Worm (Caenorhabditis elegans) whole organism, L1 larva: ENCODE results near the gene grwd-1.

Experiments used
- C16A3.4 ChIP-seq: fragments of 150-350 bp; optimal IDR thresholded peaks from 2 replicates; lab custom pipeline; 2014; ENCODE audit warnings: missing biosample characterization, missing genetic modification characterization
- C34B4.2 ChIP-seq: sonication (generic microtip); optimal IDR thresholded peaks from 2 replicates; lab custom pipeline; 2017; ENCODE audit warnings: mild to moderate bottlenecking, missing genetic modification characterization, missing compliant biosample characterization
- F16B12.6 ChIP-seq: fragments of 150-350 bp; optimal IDR thresholded peaks from 2 replicates; lab custom pipeline; 2014; ENCODE audit warnings: missing biosample characterization, missing genetic modification characterization
- Y116A8C.19 ChIP-seq: sonication (generic microtip); optimal IDR thresholded peaks from 2 replicates; lab custom pipeline; 2016; ENCODE audit warnings: missing compliant biosample characterization, missing genetic modification characterization, borderline replicate concordance
- alr-1 ChIP-seq: fragments of 200-800 bp; sonication (Bioruptor generic); optimal IDR thresholded peaks from 2 replicates; lab custom pipeline; 2018; ENCODE audit warnings: borderline replicate concordance, mild to moderate bottlenecking, missing genetic modification characterization, missing compliant biosample characterization
- aly-2 ChIP-seq: fragments of 150-350 bp; optimal IDR thresholded peaks from 2 replicates; lab custom pipeline; 2014; ENCODE audit warnings: missing biosample characterization, missing genetic modification characterization
- blmp-1 ChIP-seq: fragments of 150-350 bp; optimal IDR thresholded peaks from 2 replicates; lab custom pipeline; 2014; ENCODE audit warnings: missing biosample characterization, missing genetic modification characterization
- ceh-8 ChIP-seq: fragments of 200-800 bp; sonication (Bioruptor generic); optimal IDR thresholded peaks from 2 replicates; lab custom pipeline; 2018; ENCODE audit warnings: mild to moderate bottlenecking, missing genetic modification characterization, moderate library complexity, missing compliant biosample characterization
- ceh-88 ChIP-seq: fragments of 200-800 bp; sonication (Bioruptor generic); IDR thresholded peaks from 2 replicates; pipeline ENCODE4 v1.3.6; 2022; ENCODE audit warnings: missing genetic modification characterization, missing compliant biosample characterization
- ceh-90 ChIP-seq: sonication (generic microtip); optimal IDR thresholded peaks from 2 replicates; lab custom pipeline; 2016; ENCODE audit warnings: missing genetic modification characterization, missing compliant biosample characterization
- ces-1 ChIP-seq: fragments of 150-350 bp; optimal IDR thresholded peaks from 2 replicates; lab custom pipeline; 2014; ENCODE audit warnings: missing biosample characterization, missing genetic modification reagents, missing genetic modification characterization
- dpl-1 ChIP-seq, 3 experiments: fragments of 150-350 bp in 2 of 3; sonication (generic microtip) in 1 of 3; optimal IDR thresholded peaks; 2 replicates each; lab custom pipeline; 2014 to 2017; ENCODE audit warnings: missing biosample characterization in 3 of 3, missing genetic modification characterization in 3 of 3, missing genetic modification reagents in 3 of 3
- dsc-1 ChIP-seq: sonication (generic microtip); optimal IDR thresholded peaks from 2 replicates; lab custom pipeline; 2016; ENCODE audit warnings: mild to moderate bottlenecking, missing genetic modification characterization, missing compliant biosample characterization
- efl-1 ChIP-seq, 4 experiments: fragments of 150-350 bp; optimal IDR thresholded peaks in 3 of 4; peaks in 1 of 4; 1 replicate in 1 of 4; 2 replicates in 3 of 4; lab custom pipeline; 2014; ENCODE audit warnings: missing biosample characterization in 2 of 4, missing genetic modification characterization in 2 of 4, missing genetic modification reagents in 2 of 4
- efl-3 ChIP-seq: fragments of 200-800 bp; sonication (Bioruptor generic); optimal IDR thresholded peaks from 2 replicates; lab custom pipeline; 2018; ENCODE audit warnings: mild to moderate bottlenecking, missing genetic modification characterization, missing compliant biosample characterization
- egl-13 ChIP-seq: sonication (generic microtip); optimal IDR thresholded peaks from 2 replicates; lab custom pipeline; 2016; ENCODE audit warnings: missing genotype, missing genetic modification reagents, missing genetic modification characterization, missing compliant biosample characterization
- egl-27 ChIP-seq, 2 experiments: fragments of 150-350 bp in 1 of 2; sonication (generic microtip); optimal IDR thresholded peaks; 3 replicates each; lab custom pipeline; 2017 to 2018; ENCODE audit warnings: missing biosample characterization in 2 of 2, missing genetic modification characterization in 2 of 2, missing genetic modification reagents in 2 of 2
- elt-3 ChIP-seq, 6 experiments: fragments of 150-350 bp in 1 of 6; sonication (generic microtip); optimal IDR thresholded peaks; 2 replicates each; lab custom pipeline; 2017 to 2018; ENCODE audit warnings: missing biosample characterization in 6 of 6, missing genetic modification characterization in 6 of 6, inconsistent platforms in 1 of 6
- ets-5 ChIP-seq: fragments of 200-800 bp; sonication (Bioruptor generic); IDR thresholded peaks from 2 replicates; pipeline ENCODE4 v1.3.6; 2022; ENCODE audit warnings: missing genetic modification characterization, missing compliant biosample characterization
- fkh-10 ChIP-seq: sonication (generic microtip); optimal IDR thresholded peaks from 2 replicates; lab custom pipeline; 2017; ENCODE audit warnings: missing biosample characterization, missing genetic modification reagents, missing genetic modification characterization
- fkh-8 ChIP-seq: sonication (generic microtip); optimal IDR thresholded peaks from 2 replicates; lab custom pipeline; 2016; ENCODE audit warnings: mild to moderate bottlenecking, missing genetic modification characterization, missing compliant biosample characterization
- fos-1 ChIP-seq: fragments of 150-350 bp; optimal IDR thresholded peaks from 2 replicates; lab custom pipeline; 2014; ENCODE audit warnings: missing biosample characterization, missing genetic modification characterization
- hpl-2 ChIP-seq: fragments of 150-350 bp; optimal IDR thresholded peaks from 2 replicates; lab custom pipeline; 2014; ENCODE audit warnings: missing biosample characterization, missing genetic modification reagents, missing genetic modification characterization
- jun-1 ChIP-seq: fragments of 150-350 bp; optimal IDR thresholded peaks from 2 replicates; lab custom pipeline; 2014; ENCODE audit warnings: missing biosample characterization, missing genetic modification reagents, missing genetic modification characterization
- lin-35 ChIP-seq, 2 experiments: fragments of 150-350 bp; optimal IDR thresholded peaks; 2 replicates each; lab custom pipeline; 2014; ENCODE audit warnings: missing biosample characterization in 2 of 2, missing genetic modification characterization in 2 of 2, missing genetic modification reagents in 2 of 2
- lin-39 ChIP-seq: fragments of 150-350 bp; optimal IDR thresholded peaks from 2 replicates; lab custom pipeline; 2014; ENCODE audit warnings: missing biosample characterization, missing genetic modification reagents, missing genetic modification characterization
- lsy-2 ChIP-seq, 2 experiments: fragments of 150-350 bp; optimal IDR thresholded peaks; 2 replicates each; lab custom pipeline; 2014; ENCODE audit warnings: missing biosample characterization in 2 of 2, missing genetic modification characterization in 2 of 2
- nhr-12 ChIP-seq: sonication (generic microtip); optimal IDR thresholded peaks from 2 replicates; lab custom pipeline; 2017; ENCODE audit warnings: missing biosample characterization, missing genetic modification characterization
- nhr-19 ChIP-seq: fragments of 200-800 bp; sonication (Bioruptor generic); conservative IDR thresholded peaks from 2 replicates; pipeline ENCODE4 v1.3.6; 2022; ENCODE audit warnings: missing genetic modification characterization, missing compliant biosample characterization
- nhr-20 ChIP-seq: sonication (generic microtip); optimal IDR thresholded peaks from 2 replicates; lab custom pipeline; 2016; ENCODE audit warnings: mild to moderate bottlenecking, missing genetic modification characterization, missing compliant biosample characterization
- nhr-47 ChIP-seq: sonication (generic microtip); optimal IDR thresholded peaks from 2 replicates; lab custom pipeline; 2016; ENCODE audit warnings: mild to moderate bottlenecking, missing genetic modification characterization, moderate library complexity, missing compliant biosample characterization
- nhr-71 ChIP-seq: sonication (generic microtip); optimal IDR thresholded peaks from 2 replicates; lab custom pipeline; 2016; ENCODE audit warnings: mild to moderate bottlenecking, missing genetic modification characterization, moderate library complexity, missing compliant biosample characterization
- nhr-76 ChIP-seq: sonication (generic microtip); optimal IDR thresholded peaks from 2 replicates; lab custom pipeline; 2017; ENCODE audit warnings: missing biosample characterization, missing genetic modification characterization
- nhr-77 ChIP-seq: fragments of 150-350 bp; optimal IDR thresholded peaks from 2 replicates; lab custom pipeline; 2014; ENCODE audit warnings: missing biosample characterization, missing genetic modification characterization
- nhr-84 ChIP-seq: sonication (generic microtip); optimal IDR thresholded peaks from 2 replicates; lab custom pipeline; 2017; ENCODE audit warnings: missing biosample characterization, missing genetic modification characterization
- nhr-85 ChIP-seq: sonication (generic microtip); peaks from one replicate; lab custom pipeline; 2016; ENCODE audit warnings: missing genetic modification characterization, inconsistent platforms, missing compliant biosample characterization
- pax-3 ChIP-seq: fragments of 200-800 bp; sonication (Bioruptor generic); optimal IDR thresholded peaks from 2 replicates; lab custom pipeline; 2018; ENCODE audit warnings: mild to moderate bottlenecking, missing genetic modification characterization, moderate library complexity, missing compliant biosample characterization
- snpc-4 ChIP-seq: fragments of 150-350 bp; optimal IDR thresholded peaks from 2 replicates; lab custom pipeline; 2014; ENCODE audit warnings: missing biosample characterization, missing genetic modification characterization
- snu-23 ChIP-seq: sonication (generic microtip); optimal IDR thresholded peaks from 2 replicates; lab custom pipeline; 2016; ENCODE audit warnings: missing genetic modification characterization, missing compliant biosample characterization
- sptf-1 ChIP-seq: fragments of 150-350 bp; optimal IDR thresholded peaks from 2 replicates; lab custom pipeline; 2014; ENCODE audit warnings: missing biosample characterization, missing genetic modification characterization
- swsn-7 ChIP-seq: sonication (generic microtip); optimal IDR thresholded peaks from 2 replicates; lab custom pipeline; 2016; ENCODE audit warnings: missing genetic modification characterization, missing compliant biosample characterization
- tlp-1 ChIP-seq: fragments of 150-350 bp; optimal IDR thresholded peaks from 2 replicates; lab custom pipeline; 2014; ENCODE audit warnings: missing biosample characterization, missing genetic modification characterization
- unc-30 ChIP-seq: sonication (generic microtip); optimal IDR thresholded peaks from 2 replicates; lab custom pipeline; 2017; ENCODE audit warnings: missing biosample characterization, missing genetic modification characterization
- unc-86 ChIP-seq: sonication (generic microtip); optimal IDR thresholded peaks from 2 replicates; lab custom pipeline; 2016; ENCODE audit warnings: missing genetic modification characterization, missing compliant biosample characterization
- unc-98 ChIP-seq: fragments of 200-800 bp; sonication (Bioruptor generic); IDR thresholded peaks from 2 replicates; pipeline ENCODE4 v1.3.6; 2022; ENCODE audit warnings: missing genetic modification characterization, missing compliant biosample characterization
- vab-15 ChIP-seq: sonication (generic microtip); optimal IDR thresholded peaks from 2 replicates; lab custom pipeline; 2017; ENCODE audit warnings: missing genotype, mild to moderate bottlenecking, missing genetic modification characterization, missing compliant biosample characterization
- zag-1 ChIP-seq: fragments of 150-350 bp; optimal IDR thresholded peaks from 2 replicates; lab custom pipeline; 2014; ENCODE audit warnings: missing biosample characterization, missing genetic modification characterization
- zip-4 ChIP-seq: fragments of 200-800 bp; sonication (Bioruptor generic); optimal IDR thresholded peaks from 2 replicates; lab custom pipeline; 2018; ENCODE audit warnings: mild to moderate bottlenecking, missing genetic modification characterization, moderate library complexity, missing compliant biosample characterization
- ztf-11 ChIP-seq, 2 experiments: sonication (generic microtip); optimal IDR thresholded peaks; 2 replicates each; lab custom pipeline; 2016 to 2017; ENCODE audit warnings: missing genetic modification characterization in 2 of 2, missing biosample characterization in 1 of 2, missing compliant biosample characterization in 1 of 2
- ztf-4 ChIP-seq: fragments of 150-350 bp; optimal IDR thresholded peaks from 2 replicates; lab custom pipeline; 2014; ENCODE audit warnings: missing biosample characterization, missing genetic modification characterization

The grwd-1 gene

ce11 chrIII:5190671-5191174, 37.5 kb downstream of the grwd-1 start, which contains the start of gene hira-1 (continued):
- TF ChIP-seq nhr-84 (no peak), vab-15 (tag; lab: Kevin White, UChicago) (peak; percentile 12), fos-1 (tag; lab: Kevin White, UChicago) (no peak), Y116A8C.19 (tag; lab: Kevin White, UChicago) (no peak), nhr-71 (tag; lab: Kevin White, UChicago) (no peak), jun-1 (tag; lab: Kevin White, UChicago) (no peak), lsy-2 (tag; optimal IDR thresholded peaks at IDR 0.05; lab: Kevin White, UChicago) (peak; percentile 31 to 71), ets-5 (GFP tag; lab: Robert Waterston, UW) (no peak), efl-3 (GFP tag; lab: Kevin White, UChicago) (no peak), ztf-11 (tag; optimal IDR thresholded peaks at IDR 0.05; lab: Kevin White, UChicago) (no peak), snpc-4 (tag; lab: Kevin White, UChicago) (no peak), egl-27 (tag; optimal IDR thresholded peaks at IDR 0.05; lab: Kevin White, UChicago) (no peak), unc-30 (tag; lab: Kevin White, UChicago) (no peak), fkh-10 (no peak), fkh-8 (no peak), nhr-77 (no peak), nhr-20 (tag; lab: Kevin White, UChicago) (no peak), alr-1 (no peak), elt-3 (tag; optimal IDR thresholded peaks at IDR 0.05; lab: Kevin White, UChicago) (no peak), sptf-1 (tag; lab: Kevin White, UChicago) (no peak), snu-23 (peak; percentile 16), pax-3 (tag; lab: Kevin White, UChicago) (no peak), ceh-8 (no peak), nhr-85 (no peak), tlp-1 (tag; lab: Kevin White, UChicago) (no peak), nhr-76 (no peak), ceh-90 (tag; lab: Kevin White, UChicago) (no peak), nhr-19 (GFP tag; lab: Robert Waterston, UW) (no peak), zag-1 (tag; lab: Kevin White, UChicago) (no peak), C16A3.4 (tag; lab: Kevin White, UChicago) (peak; percentile 49)

ce11 chrIII:5193266-5193665, 40.0 kb downstream of the grwd-1 start:
- TF ChIP-seq snu-23 = no peak
- peak; percentile 26 to 46 (median 27) for TF ChIP-seq dpl-1 (GFP tag; optimal IDR thresholded peaks at IDR 0.05; lab: Kevin White, UChicago)
- no peak for TF ChIP-seq nhr-12
- TF ChIP-seq nhr-19 (GFP tag; lab: Robert Waterston, UW) = no peak
- no peak for TF ChIP-seq zip-4 (GFP tag; lab: Kevin White, UChicago)
- TF ChIP-seq lin-39 (tag; lab: Kevin White, UChicago) = no peak
- TF ChIP-seq nhr-76 = no peak
- peak in 1 of 2 experiments; percentile 53 for TF ChIP-seq lin-35 (GFP tag; optimal IDR thresholded peaks at IDR 0.05; lab: Kevin White, UChicago)
- TF ChIP-seq nhr-20 (tag; lab: Kevin White, UChicago) = no peak
- no peak for TF ChIP-seq hpl-2 (GFP tag; lab: Kevin White, UChicago)
- TF ChIP-seq unc-98 = no peak
- TF ChIP-seq alr-1 = no peak
- TF ChIP-seq unc-86 = no peak
- no peak for TF ChIP-seq F16B12.6 (tag; lab: Kevin White, UChicago)
- TF ChIP-seq elt-3 (tag; optimal IDR thresholded peaks at IDR 0.05; lab: Kevin White, UChicago) = no peak
- no peak for TF ChIP-seq ceh-88
- no peak for TF ChIP-seq nhr-47
- TF ChIP-seq efl-1 (optimal IDR thresholded peaks at IDR 0.05; lab: Kevin White, UChicago) = peak; percentile 12 to 16
- peak in 1 of 2 experiments; percentile 7 for TF ChIP-seq efl-1 (GFP tag; optimal IDR thresholded peaks at IDR 0.05 in 1 of 2; lab: Kevin White, UChicago)
- TF ChIP-seq aly-2 (tag; lab: Kevin White, UChicago) = no peak
- TF ChIP-seq ces-1 = no peak
- TF ChIP-seq dsc-1 = no peak
- no peak for TF ChIP-seq swsn-7 (tag; lab: Kevin White, UChicago)
- TF ChIP-seq C34B4.2 (tag; lab: Kevin White, UChicago) = no peak
- TF ChIP-seq egl-13 (tag; lab: Kevin White, UChicago) = no peak
- peak in 1 of 2 experiments; percentile 54 for TF ChIP-seq lsy-2 (tag; optimal IDR thresholded peaks at IDR 0.05; lab: Kevin White, UChicago)
- TF ChIP-seq ztf-4 (tag; lab: Kevin White, UChicago) = no peak
- TF ChIP-seq tlp-1 (tag; lab: Kevin White, UChicago) = no peak
- TF ChIP-seq blmp-1 (tag; lab: Kevin White, UChicago) = peak; percentile 53
- no peak for TF ChIP-seq Y116A8C.19 (tag; lab: Kevin White, UChicago)
